Worm (Caenorhabditis elegans) whole organism, late embryonic: Measurements from ENCODE around the gene C46C2.7.
A peak's percentile ranks its signal among the peaks of the same experiment; 100 is the strongest.

ENCODE experiments used
- C38D4.7 ChIP-seq: fragments of 200-800 bp; sonication (Bioruptor generic); optimal IDR thresholded peaks from 2 replicates; lab custom pipeline; 2018; ENCODE audit warnings: mild to moderate bottlenecking, missing genetic modification characterization, moderate library complexity, missing compliant biosample characterization
- F13H6.1 ChIP-seq: sonication (generic microtip); optimal IDR thresholded peaks from 2 replicates; lab custom pipeline; 2016; ENCODE audit warnings: missing genetic modification characterization, missing compliant biosample characterization
- K02D7.2 ChIP-seq: sonication (generic microtip); optimal IDR thresholded peaks from 2 replicates; lab custom pipeline; 2017; ENCODE audit warnings: mild to moderate bottlenecking, missing genetic modification characterization, missing compliant biosample characterization
- K09A11.1 ChIP-seq: sonication (generic microtip); optimal IDR thresholded peaks from 2 replicates; lab custom pipeline; 2017; ENCODE audit warnings: antibody characterized with exemption, mild to moderate bottlenecking, missing genetic modification characterization, missing compliant biosample characterization; ENCODE audit not compliant: insufficient read depth
- T23F11.4 ChIP-seq: fragments of 200-800 bp; sonication (Bioruptor generic); optimal IDR thresholded peaks from 2 replicates; lab custom pipeline; 2018; ENCODE audit warnings: mild to moderate bottlenecking, missing genetic modification characterization, missing compliant biosample characterization
- Y22D7AL.16 ChIP-seq: sonication (generic microtip); optimal IDR thresholded peaks from 2 replicates; lab custom pipeline; 2016; ENCODE audit warnings: missing genetic modification characterization, missing compliant biosample characterization
- ahr-1 ChIP-seq: sonication (generic microtip); optimal IDR thresholded peaks from 2 replicates; lab custom pipeline; 2016; ENCODE audit warnings: missing genetic modification characterization, missing compliant biosample characterization
- ama-1 ChIP-seq: fragments of 150-350 bp; optimal IDR thresholded peaks from 2 replicates; lab custom pipeline; 2014
- ceh-14 ChIP-seq: sonication (generic microtip); optimal IDR thresholded peaks from 2 replicates; lab custom pipeline; 2016; ENCODE audit warnings: missing genotype, missing genetic modification characterization, missing compliant biosample characterization
- ceh-18 ChIP-seq: sonication (generic microtip); optimal IDR thresholded peaks from 2 replicates; lab custom pipeline; 2016; ENCODE audit warnings: missing genetic modification characterization, missing compliant biosample characterization
- ceh-19 ChIP-seq: fragments of 200-800 bp; sonication (Bioruptor generic); optimal IDR thresholded peaks from 2 replicates; lab custom pipeline; 2018; ENCODE audit warnings: mild to moderate bottlenecking, missing genetic modification characterization, missing compliant biosample characterization
- ceh-2 ChIP-seq: sonication (generic microtip); optimal IDR thresholded peaks from 2 replicates; lab custom pipeline; 2016; ENCODE audit warnings: missing genotype, missing genetic modification characterization, missing compliant biosample characterization
- ceh-24 ChIP-seq: sonication (generic microtip); optimal IDR thresholded peaks from 2 replicates; lab custom pipeline; 2016; ENCODE audit warnings: mild to moderate bottlenecking, missing genetic modification characterization, missing compliant biosample characterization
- ceh-34 ChIP-seq: sonication (generic microtip); optimal IDR thresholded peaks from 2 replicates; lab custom pipeline; 2016; ENCODE audit warnings: mild to moderate bottlenecking, missing genetic modification characterization, missing compliant biosample characterization
- ceh-45 ChIP-seq: fragments of 200-800 bp; sonication (Bioruptor generic); IDR thresholded peaks from 2 replicates; pipeline ENCODE4 v1.3.6; 2022; ENCODE audit warnings: missing genetic modification reagents, missing genetic modification characterization, missing compliant biosample characterization
- ceh-48 ChIP-seq: sonication (generic microtip); optimal IDR thresholded peaks from 2 replicates; lab custom pipeline; 2016; ENCODE audit warnings: missing genetic modification characterization, inconsistent platforms, missing compliant biosample characterization
- ceh-6 ChIP-seq: fragments of 200-800 bp; sonication (Bioruptor generic); optimal IDR thresholded peaks from 2 replicates; lab custom pipeline; 2018; ENCODE audit warnings: mild to moderate bottlenecking, missing genetic modification characterization, missing compliant biosample characterization
- ceh-9 ChIP-seq: sonication (generic microtip); optimal IDR thresholded peaks from 2 replicates; lab custom pipeline; 2016; ENCODE audit warnings: mild to moderate bottlenecking, missing genetic modification characterization, inconsistent platforms, missing compliant biosample characterization
- che-1 ChIP-seq: sonication (generic microtip); optimal IDR thresholded peaks from 2 replicates; lab custom pipeline; 2016; ENCODE audit warnings: mild to moderate bottlenecking, missing genetic modification characterization, missing compliant biosample characterization
- dmd-4 ChIP-seq: sonication (generic microtip); optimal IDR thresholded peaks from 2 replicates; lab custom pipeline; 2016; ENCODE audit warnings: borderline replicate concordance, missing genetic modification characterization, missing compliant biosample characterization
- dve-1 ChIP-seq: sonication (generic microtip); optimal IDR thresholded peaks from 2 replicates; lab custom pipeline; 2017; ENCODE audit warnings: antibody characterized with exemption, mild to moderate bottlenecking, missing genetic modification characterization, missing compliant biosample characterization
- ets-4 ChIP-seq: sonication (generic microtip); optimal IDR thresholded peaks from 2 replicates; lab custom pipeline; 2016; ENCODE audit warnings: missing genetic modification characterization, missing compliant biosample characterization
- fax-1 ChIP-seq: sonication (generic microtip); optimal IDR thresholded peaks from 2 replicates; lab custom pipeline; 2016; ENCODE audit warnings: missing genotype, missing genetic modification characterization, missing compliant biosample characterization
- fkh-10 ChIP-seq: fragments of 150-350 bp; optimal IDR thresholded peaks from 2 replicates; lab custom pipeline; 2014; ENCODE audit warnings: missing biosample characterization, missing genetic modification reagents, missing genetic modification characterization
- hlh-13 ChIP-seq: fragments of 200-800 bp; sonication (Bioruptor generic); optimal IDR thresholded peaks from 2 replicates; lab custom pipeline; 2018; ENCODE audit warnings: mild to moderate bottlenecking, missing genetic modification characterization, missing compliant biosample characterization
- hlh-15 ChIP-seq: sonication (generic microtip); optimal IDR thresholded peaks from 2 replicates; lab custom pipeline; 2016; ENCODE audit warnings: missing genetic modification characterization, missing compliant biosample characterization
- hlh-6 ChIP-seq: sonication (generic microtip); optimal IDR thresholded peaks from 2 replicates; lab custom pipeline; 2016; ENCODE audit warnings: missing genotype, missing genetic modification characterization, missing compliant biosample characterization
- hlh-8 ChIP-seq: sonication (generic microtip); optimal IDR thresholded peaks from 2 replicates; lab custom pipeline; 2016; ENCODE audit warnings: missing genotype, missing genetic modification characterization, missing compliant biosample characterization
- lim-6 ChIP-seq: sonication (generic microtip); optimal IDR thresholded peaks from 2 replicates; lab custom pipeline; 2016; ENCODE audit warnings: missing genetic modification characterization, missing compliant biosample characterization
- madf-2 ChIP-seq: sonication (generic microtip); optimal IDR thresholded peaks from 2 replicates; lab custom pipeline; 2017; ENCODE audit warnings: missing genetic modification characterization, missing compliant biosample characterization
- nfya-1 ChIP-seq: sonication (generic microtip); optimal IDR thresholded peaks from 2 replicates; lab custom pipeline; 2017; ENCODE audit warnings: missing genetic modification characterization, mild to moderate bottlenecking, missing compliant biosample characterization, antibody characterized with exemption, moderate library complexity
- nhr-11 ChIP-seq: fragments of 150-350 bp; optimal IDR thresholded peaks from 2 replicates; lab custom pipeline; 2014; ENCODE audit warnings: missing biosample characterization, missing genetic modification characterization
- nhr-232 ChIP-seq: sonication (generic microtip); optimal IDR thresholded peaks from 2 replicates; lab custom pipeline; 2016; ENCODE audit warnings: missing genetic modification characterization, missing compliant biosample characterization
- odd-2 ChIP-seq: sonication (generic microtip); optimal IDR thresholded peaks from 2 replicates; lab custom pipeline; 2017; ENCODE audit warnings: antibody characterized with exemption, mild to moderate bottlenecking, missing genetic modification characterization, missing compliant biosample characterization
- pag-3 ChIP-seq: sonication (generic microtip); optimal IDR thresholded peaks from 2 replicates; lab custom pipeline; 2016; ENCODE audit warnings: missing compliant biosample characterization, missing genetic modification characterization, borderline replicate concordance
- pat-9 ChIP-seq: fragments of 200-800 bp; sonication (Bioruptor generic); optimal IDR thresholded peaks from 2 replicates; lab custom pipeline; 2018; ENCODE audit warnings: mild to moderate bottlenecking, missing genetic modification characterization, moderate library complexity, missing compliant biosample characterization
- pax-1 ChIP-seq: fragments of 150-350 bp; optimal IDR thresholded peaks from 2 replicates; lab custom pipeline; 2014; ENCODE audit warnings: missing biosample characterization, missing genetic modification characterization
- pqm-1 ChIP-seq: sonication (generic microtip); optimal IDR thresholded peaks from 2 replicates; lab custom pipeline; 2016; ENCODE audit warnings: missing genetic modification characterization, missing compliant biosample characterization
- pros-1 ChIP-seq: fragments of 150-350 bp; optimal IDR thresholded peaks from 2 replicates; lab custom pipeline; 2014; ENCODE audit warnings: missing biosample characterization, missing genetic modification reagents, missing genetic modification characterization
- ref-2 ChIP-seq: sonication (generic microtip); optimal IDR thresholded peaks from 2 replicates; lab custom pipeline; 2016; ENCODE audit warnings: missing genetic modification characterization, missing compliant biosample characterization
- sdc-2 ChIP-seq: sonication (generic microtip); optimal IDR thresholded peaks from 2 replicates; lab custom pipeline; 2016; ENCODE audit warnings: missing genotype, missing genetic modification characterization, missing compliant biosample characterization
- sox-2 ChIP-seq: fragments of 200-800 bp; sonication (Bioruptor generic); IDR thresholded peaks from 2 replicates; pipeline ENCODE4 v1.3.6; 2022; ENCODE audit warnings: missing genetic modification reagents, missing genetic modification characterization, missing compliant biosample characterization
- sox-4 ChIP-seq: sonication (generic microtip); optimal IDR thresholded peaks from 2 replicates; lab custom pipeline; 2017; ENCODE audit warnings: mild to moderate bottlenecking, missing genetic modification characterization, inconsistent platforms, missing compliant biosample characterization
- syd-9 ChIP-seq: sonication (generic microtip); optimal IDR thresholded peaks from 2 replicates; lab custom pipeline; 2016; ENCODE audit warnings: mild to moderate bottlenecking, missing genetic modification characterization, moderate library complexity, missing compliant biosample characterization
- unc-3 ChIP-seq, 2 experiments: fragments of 200-800 bp in 1 of 2; sonication (Bioruptor generic) in 1 of 2; sonication (generic microtip) in 1 of 2; conservative IDR thresholded peaks in 1 of 2; optimal IDR thresholded peaks in 1 of 2; 2 replicates each; pipeline versions ENCODE4 v1.3.6 to Lab custom; 2016 to 2022; ENCODE audit warnings: missing compliant biosample characterization in 2 of 2, missing genetic modification characterization in 2 of 2, missing genetic modification reagents in 1 of 2
- unc-55 ChIP-seq: sonication (generic microtip); optimal IDR thresholded peaks from 2 replicates; lab custom pipeline; 2017; ENCODE audit warnings: missing biosample characterization, missing genetic modification reagents, missing genetic modification characterization
- unc-86 ChIP-seq: sonication (generic microtip); optimal IDR thresholded peaks from 2 replicates; lab custom pipeline; 2016; ENCODE audit warnings: missing genetic modification characterization, missing compliant biosample characterization
- ztf-16 ChIP-seq: sonication (generic microtip); optimal IDR thresholded peaks from 2 replicates; lab custom pipeline; 2017; ENCODE audit warnings: missing genetic modification characterization, missing compliant biosample characterization

Gene C46C2.7

DNA sequence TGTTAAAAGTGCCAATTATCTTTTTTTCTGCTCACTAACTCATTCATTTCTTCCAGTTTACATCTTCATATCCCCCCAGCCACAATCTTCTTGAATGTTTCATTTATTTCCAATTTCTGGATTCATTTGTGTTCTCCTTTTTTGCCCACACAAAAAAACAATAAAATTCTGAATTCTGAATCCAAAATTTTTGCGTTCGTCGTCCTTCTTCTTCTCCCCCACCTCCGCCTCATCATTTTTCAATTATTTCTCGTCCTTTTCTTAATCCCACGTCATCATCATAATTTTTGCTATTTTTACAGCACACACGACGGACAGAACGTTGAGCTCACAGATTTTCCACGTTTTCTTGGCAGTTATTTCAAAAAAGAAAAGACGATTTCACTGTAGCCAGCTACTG is 10.1 kb upstream of the C46C2.7 start, which contains the start of gene C07C7.1:
Gene C07C7.1, plus strand, starts transcription at position 301 of the 400 bp plus-strand sequence.
- no peak for TF ChIP-seq ama-1 (lab: Kevin White, UChicago)
- no peak for TF ChIP-seq hlh-6
- TF ChIP-seq ceh-9 (tag; lab: Kevin White, UChicago): no peak
- TF ChIP-seq pax-1 (tag; lab: Kevin White, UChicago): no peak
- no peak for TF ChIP-seq nhr-11 (tag; lab: Kevin White, UChicago)
- no peak for TF ChIP-seq dve-1 (tag; lab: Kevin White, UChicago)
- no peak for TF ChIP-seq ets-4 (tag; lab: Kevin White, UChicago)
- TF ChIP-seq fax-1 (tag; lab: Kevin White, UChicago): no peak
- no peak for TF ChIP-seq ceh-45 (GFP tag; lab: Robert Waterston, UW)
- TF ChIP-seq ceh-2 (tag; lab: Kevin White, UChicago): no peak
- no peak for TF ChIP-seq ceh-24
- no peak for TF ChIP-seq C38D4.7
- no peak for TF ChIP-seq nfya-1 (tag; lab: Kevin White, UChicago)
- TF ChIP-seq ceh-48 (tag; lab: Kevin White, UChicago): no peak
- no peak for TF ChIP-seq sox-4 (tag; lab: Kevin White, UChicago)
- TF ChIP-seq unc-86 (tag; lab: Kevin White, UChicago): no peak
- no peak for TF ChIP-seq sox-2
- TF ChIP-seq madf-2 (tag; lab: Kevin White, UChicago): no peak
- no peak for TF ChIP-seq K09A11.1

DNA sequence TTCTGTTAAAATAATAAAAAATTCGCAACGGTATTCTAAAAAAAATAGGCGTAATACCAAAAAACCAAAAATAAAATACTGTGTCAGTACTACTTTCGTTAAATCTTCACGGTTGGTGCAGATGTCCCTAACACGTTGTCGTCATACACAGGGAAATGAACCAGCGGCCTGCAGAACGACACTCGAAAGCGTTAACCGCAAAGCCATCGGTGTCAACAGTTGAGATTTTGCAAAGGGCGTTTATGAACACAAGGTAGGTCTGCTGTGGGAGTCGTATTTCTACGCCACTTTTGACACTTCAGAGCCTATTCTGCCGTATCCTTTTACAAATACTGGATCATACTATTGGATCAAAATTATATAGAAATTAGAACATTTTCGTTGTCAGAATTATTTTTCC is 3.4 kb upstream of the C46C2.7 start:
- TF ChIP-seq ama-1 (lab: Kevin White, UChicago) (no peak), K02D7.2 (tag; lab: Kevin White, UChicago) (peak; percentile 85), fax-1 (tag; lab: Kevin White, UChicago) (peak; percentile 85), hlh-15 (tag; lab: Kevin White, UChicago) (peak; percentile 86), ref-2 (tag; lab: Kevin White, UChicago) (peak; percentile 88), Y22D7AL.16 (tag; lab: Kevin White, UChicago) (peak; percentile 90), hlh-13 (GFP tag; lab: Kevin White, UChicago) (peak; percentile 92), pqm-1 (tag; lab: Kevin White, UChicago) (peak; percentile 72), F13H6.1 (tag; lab: Kevin White, UChicago) (peak; percentile 85), madf-2 (tag; lab: Kevin White, UChicago) (peak; percentile 89), pros-1 (no peak), ceh-19 (GFP tag; lab: Kevin White, UChicago) (peak; percentile 93), pax-1 (tag; lab: Kevin White, UChicago) (no peak), fkh-10 (GFP tag; lab: Kevin White, UChicago) (no peak), che-1 (tag; lab: Kevin White, UChicago) (peak; percentile 94), ceh-9 (tag; lab: Kevin White, UChicago) (peak; percentile 66), nhr-232 (tag; lab: Kevin White, UChicago) (peak; percentile 90), T23F11.4 (peak; percentile 94), dve-1 (tag; lab: Kevin White, UChicago) (peak; percentile 79), unc-55 (GFP tag; lab: Kevin White, UChicago) (peak; percentile 42), nhr-11 (tag; lab: Kevin White, UChicago) (no peak), syd-9 (peak; percentile 96), pat-9 (tag; lab: Kevin White, UChicago) (peak; percentile 92), sdc-2 (tag; lab: Kevin White, UChicago) (peak; percentile 81), hlh-6 (peak; percentile 95), ceh-14 (tag; lab: Kevin White, UChicago) (peak; percentile 78), ceh-6 (GFP tag; lab: Kevin White, UChicago) (peak; percentile 96), ceh-24 (peak; percentile 65), sox-2 (peak; percentile 72), ceh-34 (tag; lab: Kevin White, UChicago) (peak; percentile 94), C38D4.7 (peak; percentile 91), ceh-18 (peak; percentile 80), ztf-16 (peak; percentile 94), sox-4 (tag; lab: Kevin White, UChicago) (peak; percentile 92), ahr-1 (tag; lab: Kevin White, UChicago) (peak; percentile 72), pag-3 (tag; lab: Kevin White, UChicago) (peak; percentile 56), ceh-48 (tag; lab: Kevin White, UChicago) (peak; percentile 84), odd-2 (tag; lab: Kevin White, UChicago) (peak; percentile 55), dmd-4 (tag; lab: Kevin White, UChicago) (peak; percentile 84), lim-6 (tag; lab: Kevin White, UChicago) (peak; percentile 13), unc-3 (GFP tag; conservative IDR thresholded peaks at IDR 0.05; lab: Robert Waterston, UW) (peak; percentile 77), unc-3 (tag; optimal IDR thresholded peaks at IDR 0.05; lab: Kevin White, UChicago) (peak; percentile 89), hlh-8 (peak; percentile 83)
